Comparison of ENCODE assay signal across 4 worm cellular contexts in genomic region chrIII:9703747-9704605, ce11.
A peak's percentile ranks its signal among the peaks of the same experiment; 100 is the strongest.
TF ChIP-seq lines count a peak whose summit lies in the region.

No protein-coding gene starts in this region.

TF ChIP-seq in whole organism, L2 larva, 48 proteins besides CTCF, POLR2A, EP300 and RAD21 (continues in another document):
- peak; percentile 26 for TF ChIP-seq nhr-6 (tag; optimal IDR thresholded peaks at IDR 0.05; lab: Kevin White, UChicago)
- TF ChIP-seq egl-27 (tag; optimal IDR thresholded peaks at IDR 0.05; lab: Kevin White, UChicago) = peak; percentile 11
- TF ChIP-seq zag-1 (tag; optimal IDR thresholded peaks at IDR 0.05; lab: Kevin White, UChicago) = peak; percentile 74
- TF ChIP-seq unc-62 (GFP tag; optimal IDR thresholded peaks at IDR 0.05; lab: Kevin White, UChicago) = no peak
- TF ChIP-seq nhr-21 (tag; optimal IDR thresholded peaks at IDR 0.05; lab: Kevin White, UChicago) = no peak
- no peak for TF ChIP-seq R02D3.7 (tag; optimal IDR thresholded peaks at IDR 0.05; lab: Kevin White, UChicago)
- no peak for TF ChIP-seq ceh-16 (tag; optimal IDR thresholded peaks at IDR 0.05; lab: Kevin White, UChicago)
- peak; percentile 63 for TF ChIP-seq Y55F3AM.14 (GFP tag; optimal IDR thresholded peaks at IDR 0.05; lab: Kevin White, UChicago)
- peak; percentile 43 for TF ChIP-seq nhr-129 (tag; optimal IDR thresholded peaks at IDR 0.05; lab: Kevin White, UChicago)
- no peak for TF ChIP-seq aly-2 (tag; optimal IDR thresholded peaks at IDR 0.05; lab: Kevin White, UChicago)
- no peak for TF ChIP-seq nhr-77 (tag; optimal IDR thresholded peaks at IDR 0.05; lab: Kevin White, UChicago)
- no peak for TF ChIP-seq nhr-237 (tag; optimal IDR thresholded peaks at IDR 0.05; lab: Kevin White, UChicago)
- no peak for TF ChIP-seq gmeb-1 (tag; optimal IDR thresholded peaks at IDR 0.05; lab: Kevin White, UChicago)
- peak in 1 of 2 experiments; percentile 27 for TF ChIP-seq mdl-1 (tag; optimal IDR thresholded peaks at IDR 0.05; lab: Kevin White, UChicago)
- TF ChIP-seq sma-9 (GFP tag; optimal IDR thresholded peaks at IDR 0.05; lab: Kevin White, UChicago) = peak; percentile 58
- no peak for TF ChIP-seq sma-9 (tag; optimal IDR thresholded peaks at IDR 0.05; lab: Kevin White, UChicago)
- TF ChIP-seq nhr-25 (tag; optimal IDR thresholded peaks at IDR 0.05; lab: Kevin White, UChicago) = peak; percentile 30
- TF ChIP-seq F13H6.1 (tag; optimal IDR thresholded peaks at IDR 0.05; lab: Kevin White, UChicago) = peak; percentile 74
- TF ChIP-seq skn-1 (tag; optimal IDR thresholded peaks at IDR 0.05; lab: Kevin White, UChicago) = no peak
- TF ChIP-seq lin-11 (tag; optimal IDR thresholded peaks at IDR 0.05; lab: Kevin White, UChicago) = no peak
- TF ChIP-seq ama-1 (optimal IDR thresholded peaks at IDR 0.05; lab: Kevin White, UChicago) = peak; percentile 0
- peak in 1 of 2 experiments; percentile 43 for TF ChIP-seq lsy-2 (tag; optimal IDR thresholded peaks at IDR 0.05; lab: Kevin White, UChicago)
- peak; percentile 53 for TF ChIP-seq unc-55 (GFP tag; optimal IDR thresholded peaks at IDR 0.05; lab: Kevin White, UChicago)
- no peak for TF ChIP-seq snpc-4 (tag; optimal IDR thresholded peaks at IDR 0.05; lab: Kevin White, UChicago)

TF ChIP-seq in whole organism, L4 larva, 104 proteins besides CTCF, POLR2A, EP300 and RAD21 (continues in another document):
- TF ChIP-seq ama-1 (optimal IDR thresholded peaks at IDR 0.05; lab: Kevin White, UChicago) = no peak
- TF ChIP-seq aha-1 (tag; lab: Kevin White, UChicago) = peak; percentile 74
- TF ChIP-seq lsy-2 (tag; optimal IDR thresholded peaks at IDR 0.05; lab: Kevin White, UChicago) = peak in 1 of 2 experiments; percentile 11
- peak; percentile 54 for TF ChIP-seq nhr-28 (tag; optimal IDR thresholded peaks at IDR 0.05; lab: Kevin White, UChicago)
- TF ChIP-seq daf-16 (GFP tag; optimal IDR thresholded peaks at IDR 0.05; lab: Kevin White, UChicago) = no peak
- peak; percentile 11 for TF ChIP-seq daf-16 (tag; optimal IDR thresholded peaks at IDR 0.05; lab: Kevin White, UChicago)
- peak; percentile 18 for TF ChIP-seq spr-1 (tag; optimal IDR thresholded peaks at IDR 0.05; lab: Kevin White, UChicago)
- TF ChIP-seq F37D6.2 (tag; optimal IDR thresholded peaks at IDR 0.05; lab: Kevin White, UChicago) = peak; percentile 13
- TF ChIP-seq zip-2 (tag; optimal IDR thresholded peaks at IDR 0.05; lab: Kevin White, UChicago) = no peak
- 0 out of 2 replicates have a peak, but pooled peaks have one; percentile 14 for TF ChIP-seq egl-43 (GFP tag; IDR thresholded peaks at IDR 0.05; lab: Robert Waterston, UW)
- TF ChIP-seq ceh-32 (tag; optimal IDR thresholded peaks at IDR 0.05; lab: Kevin White, UChicago; ENCODE audit: poor library complexity) = no peak
- no peak for TF ChIP-seq F10B5.3 (tag; optimal IDR thresholded peaks at IDR 0.05; lab: Kevin White, UChicago)
- no peak for TF ChIP-seq tag-97 (GFP tag; IDR thresholded peaks at IDR 0.05; lab: Robert Waterston, UW)
- peak in 1 of 2 experiments; percentile 94 for TF ChIP-seq unc-62 (GFP tag; optimal IDR thresholded peaks at IDR 0.05 in 1 of 2; lab: Kevin White, UChicago)
- TF ChIP-seq unc-62 (tag; optimal IDR thresholded peaks at IDR 0.05; lab: Kevin White, UChicago) = no peak
- TF ChIP-seq hlh-30 (tag; optimal IDR thresholded peaks at IDR 0.05; lab: Kevin White, UChicago; ENCODE audit: insufficient read depth) = peak; percentile 31
- 0 out of 2 replicates have a peak, but pooled peaks have one; percentile 5 for TF ChIP-seq Y105C5A.15 (GFP tag; IDR thresholded peaks at IDR 0.05; lab: Robert Waterston, UW)
- no peak for TF ChIP-seq sdz-12 (GFP tag; optimal IDR thresholded peaks at IDR 0.05; lab: Kevin White, UChicago)
- peak; percentile 16 for TF ChIP-seq fkh-10 (GFP tag; optimal IDR thresholded peaks at IDR 0.05; lab: Kevin White, UChicago)
- no peak for TF ChIP-seq ces-1 (GFP tag; optimal IDR thresholded peaks at IDR 0.05; lab: Kevin White, UChicago)
- peak; percentile 73 for TF ChIP-seq rbr-2 (tag; optimal IDR thresholded peaks at IDR 0.05; lab: Kevin White, UChicago)
- TF ChIP-seq hmg-1.1 (GFP tag; IDR thresholded peaks at IDR 0.05; lab: Robert Waterston, UW) = peak; percentile 41; the same call in 1 of the 2 replicates
- peak; percentile 39 for TF ChIP-seq hlh-11 (tag; optimal IDR thresholded peaks at IDR 0.05; lab: Kevin White, UChicago)

TF ChIP-seq in whole organism, late embryonic, 69 proteins besides CTCF, POLR2A, EP300 and RAD21 (continues in another document):
- no peak for TF ChIP-seq sox-4 (tag; optimal IDR thresholded peaks at IDR 0.05; lab: Kevin White, UChicago)
- TF ChIP-seq sdc-2 (tag; optimal IDR thresholded peaks at IDR 0.05; lab: Kevin White, UChicago) = no peak
- TF ChIP-seq fkh-6 (tag; optimal IDR thresholded peaks at IDR 0.05; lab: Kevin White, UChicago) = no peak
- TF ChIP-seq nfya-1 (tag; optimal IDR thresholded peaks at IDR 0.05; lab: Kevin White, UChicago) = no peak
- TF ChIP-seq ceh-34 (tag; optimal IDR thresholded peaks at IDR 0.05; lab: Kevin White, UChicago) = peak; percentile 54
- no peak for TF ChIP-seq zip-5 (tag; optimal IDR thresholded peaks at IDR 0.05; lab: Kevin White, UChicago)
- no peak for TF ChIP-seq ceh-9 (tag; optimal IDR thresholded peaks at IDR 0.05; lab: Kevin White, UChicago)
- no peak for TF ChIP-seq ceh-45 (GFP tag; IDR thresholded peaks at IDR 0.05; lab: Robert Waterston, UW)
- no peak for TF ChIP-seq hlh-8 (tag; optimal IDR thresholded peaks at IDR 0.05; lab: Kevin White, UChicago)
- no peak for TF ChIP-seq nhr-232 (tag; optimal IDR thresholded peaks at IDR 0.05; lab: Kevin White, UChicago)
- TF ChIP-seq dmd-4 (tag; optimal IDR thresholded peaks at IDR 0.05; lab: Kevin White, UChicago; ENCODE audit: borderline replicate concordance) = no peak
- no peak for TF ChIP-seq madf-2 (tag; optimal IDR thresholded peaks at IDR 0.05; lab: Kevin White, UChicago)
- TF ChIP-seq pax-1 (tag; optimal IDR thresholded peaks at IDR 0.05; lab: Kevin White, UChicago) = no peak
- peak; percentile 3 for TF ChIP-seq lim-6 (tag; optimal IDR thresholded peaks at IDR 0.05; lab: Kevin White, UChicago)
- no peak for TF ChIP-seq gmeb-2 (tag; optimal IDR thresholded peaks at IDR 0.05; lab: Kevin White, UChicago)
- TF ChIP-seq syd-9 (tag; optimal IDR thresholded peaks at IDR 0.05; lab: Kevin White, UChicago) = peak; percentile 55
- no peak for TF ChIP-seq npax-4 (tag; optimal IDR thresholded peaks at IDR 0.05; lab: Kevin White, UChicago)
- no peak for TF ChIP-seq ahr-1 (tag; optimal IDR thresholded peaks at IDR 0.05; lab: Kevin White, UChicago)
- TF ChIP-seq hlh-13 (GFP tag; optimal IDR thresholded peaks at IDR 0.05; lab: Kevin White, UChicago) = no peak
- TF ChIP-seq ceh-6 (GFP tag; optimal IDR thresholded peaks at IDR 0.05; lab: Kevin White, UChicago) = no peak
- TF ChIP-seq ztf-16 (tag; optimal IDR thresholded peaks at IDR 0.05; lab: Kevin White, UChicago) = no peak
- TF ChIP-seq ceh-22 (tag; optimal IDR thresholded peaks at IDR 0.05; lab: Kevin White, UChicago) = no peak
- TF ChIP-seq ceh-31 (tag; optimal IDR thresholded peaks at IDR 0.05; lab: Kevin White, UChicago) = peak; percentile 67
- no peak for TF ChIP-seq pha-2 (tag; optimal IDR thresholded peaks at IDR 0.05; lab: Kevin White, UChicago)
- no peak for TF ChIP-seq fkh-10 (GFP tag; optimal IDR thresholded peaks at IDR 0.05; lab: Kevin White, UChicago)
- no peak for TF ChIP-seq ama-1 (optimal IDR thresholded peaks at IDR 0.05; lab: Kevin White, UChicago)
- TF ChIP-seq K02D7.2 (tag; optimal IDR thresholded peaks at IDR 0.05; lab: Kevin White, UChicago) = no peak

TF ChIP-seq in whole organism, mixed stage, embryonic, 35 proteins besides CTCF, POLR2A, EP300 and RAD21:
- TF ChIP-seq mep-1 (tag; optimal IDR thresholded peaks at IDR 0.05; lab: Kevin White, UChicago) (no peak), sem-2 (GFP tag; optimal IDR thresholded peaks at IDR 0.05; lab: Kevin White, UChicago) (peak; percentile 27), nhr-2 (tag; optimal IDR thresholded peaks at IDR 0.05; lab: Kevin White, UChicago) (no peak), mab-5 (tag; optimal IDR thresholded peaks at IDR 0.05; lab: Kevin White, UChicago) (no peak), hlh-1 (tag; optimal IDR thresholded peaks at IDR 0.05; lab: Kevin White, UChicago) (peak; percentile 54), blmp-1 (tag; optimal IDR thresholded peaks at IDR 0.05; lab: Kevin White, UChicago) (no peak), unc-39 (tag; optimal IDR thresholded peaks at IDR 0.05; lab: Kevin White, UChicago) (no peak), lsy-2 (tag; optimal IDR thresholded peaks at IDR 0.05; lab: Kevin White, UChicago) (no peak), nhr-76 (tag; optimal IDR thresholded peaks at IDR 0.05; lab: Kevin White, UChicago) (no peak), sptf-1 (tag; optimal IDR thresholded peaks at IDR 0.05; lab: Kevin White, UChicago) (peak; percentile 31), ces-1 (GFP tag; optimal IDR thresholded peaks at IDR 0.05; lab: Kevin White, UChicago) (peak; percentile 80), cnd-1 (tag; optimal IDR thresholded peaks at IDR 0.05; lab: Kevin White, UChicago) (no peak), unc-120 (tag; optimal IDR thresholded peaks at IDR 0.05; lab: Kevin White, UChicago; ENCODE audit: poor library complexity, severe bottlenecking) (peak; percentile 54), unc-62 (GFP tag; optimal IDR thresholded peaks at IDR 0.05; lab: Kevin White, UChicago) (no peak), ztf-11 (tag; optimal IDR thresholded peaks at IDR 0.05; lab: Kevin White, UChicago) (no peak), zip-8 (tag; optimal IDR thresholded peaks at IDR 0.05; lab: Kevin White, UChicago) (peak; percentile 81), M03D4.4 (tag; optimal IDR thresholded peaks at IDR 0.05; lab: Kevin White, UChicago) (peak; percentile 26), lin-13 (tag; optimal IDR thresholded peaks at IDR 0.05; lab: Kevin White, UChicago) (peak; percentile 36), ham-2 (GFP tag; optimal IDR thresholded peaks at IDR 0.05; lab: Kevin White, UChicago) (peak; percentile 10), ceh-39 (tag; optimal IDR thresholded peaks at IDR 0.05; lab: Kevin White, UChicago) (no peak), drap-1 (GFP tag; optimal IDR thresholded peaks at IDR 0.05; lab: Kevin White, UChicago) (peak; percentile 9), lin-32 (GFP tag; optimal IDR thresholded peaks at IDR 0.05; lab: Kevin White, UChicago) (no peak), nhr-12 (tag; optimal IDR thresholded peaks at IDR 0.05; lab: Kevin White, UChicago) (no peak)
